Worm (Caenorhabditis elegans) whole organism, late embryonic: Measurements from ENCODE around the gene Y53F4B.21.
"Not testable (repeated sequence)": the region's sequence is repeated elsewhere in the genome, so short reads cannot be mapped to it uniquely, and the experiment has no call there.

ENCODE experiments used
- F13H6.1 ChIP-seq: sonication (generic microtip); optimal IDR thresholded peaks from 2 replicates; lab custom pipeline; 2016; ENCODE audit warnings: missing genetic modification characterization, missing compliant biosample characterization
- K02D7.2 ChIP-seq: sonication (generic microtip); optimal IDR thresholded peaks from 2 replicates; lab custom pipeline; 2017; ENCODE audit warnings: mild to moderate bottlenecking, missing genetic modification characterization, missing compliant biosample characterization
- T23F11.4 ChIP-seq: fragments of 200-800 bp; sonication (Bioruptor generic); optimal IDR thresholded peaks from 2 replicates; lab custom pipeline; 2018; ENCODE audit warnings: mild to moderate bottlenecking, missing genetic modification characterization, missing compliant biosample characterization
- Y22D7AL.16 ChIP-seq: sonication (generic microtip); optimal IDR thresholded peaks from 2 replicates; lab custom pipeline; 2016; ENCODE audit warnings: missing genetic modification characterization, missing compliant biosample characterization
- ama-1 ChIP-seq: fragments of 150-350 bp; optimal IDR thresholded peaks from 2 replicates; lab custom pipeline; 2014
- ceh-14 ChIP-seq: sonication (generic microtip); optimal IDR thresholded peaks from 2 replicates; lab custom pipeline; 2016; ENCODE audit warnings: missing genotype, missing genetic modification characterization, missing compliant biosample characterization
- ceh-18 ChIP-seq: sonication (generic microtip); optimal IDR thresholded peaks from 2 replicates; lab custom pipeline; 2016; ENCODE audit warnings: missing genetic modification characterization, missing compliant biosample characterization
- ceh-19 ChIP-seq: fragments of 200-800 bp; sonication (Bioruptor generic); optimal IDR thresholded peaks from 2 replicates; lab custom pipeline; 2018; ENCODE audit warnings: mild to moderate bottlenecking, missing genetic modification characterization, missing compliant biosample characterization
- ceh-2 ChIP-seq: sonication (generic microtip); optimal IDR thresholded peaks from 2 replicates; lab custom pipeline; 2016; ENCODE audit warnings: missing genotype, missing genetic modification characterization, missing compliant biosample characterization
- ceh-22 ChIP-seq: sonication (generic microtip); optimal IDR thresholded peaks from 2 replicates; lab custom pipeline; 2017; ENCODE audit warnings: missing biosample characterization, missing genetic modification characterization
- ceh-30 ChIP-seq: fragments of 150-350 bp; optimal IDR thresholded peaks from 2 replicates; lab custom pipeline; 2014; ENCODE audit warnings: missing biosample characterization, missing genetic modification characterization
- ceh-45 ChIP-seq: fragments of 200-800 bp; sonication (Bioruptor generic); IDR thresholded peaks from 2 replicates; pipeline ENCODE4 v1.3.6; 2022; ENCODE audit warnings: missing genetic modification reagents, missing genetic modification characterization, missing compliant biosample characterization
- ceh-6 ChIP-seq: fragments of 200-800 bp; sonication (Bioruptor generic); optimal IDR thresholded peaks from 2 replicates; lab custom pipeline; 2018; ENCODE audit warnings: mild to moderate bottlenecking, missing genetic modification characterization, missing compliant biosample characterization
- ceh-9 ChIP-seq: sonication (generic microtip); optimal IDR thresholded peaks from 2 replicates; lab custom pipeline; 2016; ENCODE audit warnings: mild to moderate bottlenecking, missing genetic modification characterization, inconsistent platforms, missing compliant biosample characterization
- dmd-4 ChIP-seq: sonication (generic microtip); optimal IDR thresholded peaks from 2 replicates; lab custom pipeline; 2016; ENCODE audit warnings: borderline replicate concordance, missing genetic modification characterization, missing compliant biosample characterization
- dve-1 ChIP-seq: sonication (generic microtip); optimal IDR thresholded peaks from 2 replicates; lab custom pipeline; 2017; ENCODE audit warnings: antibody characterized with exemption, mild to moderate bottlenecking, missing genetic modification characterization, missing compliant biosample characterization
- elt-4 ChIP-seq: sonication (generic microtip); optimal IDR thresholded peaks from 2 replicates; lab custom pipeline; 2016; ENCODE audit warnings: missing genetic modification characterization, missing compliant biosample characterization
- eyg-1 ChIP-seq: sonication (generic microtip); optimal IDR thresholded peaks from 2 replicates; lab custom pipeline; 2016; ENCODE audit warnings: missing genotype, missing genetic modification characterization, missing compliant biosample characterization
- fax-1 ChIP-seq: sonication (generic microtip); optimal IDR thresholded peaks from 2 replicates; lab custom pipeline; 2016; ENCODE audit warnings: missing genotype, missing genetic modification characterization, missing compliant biosample characterization
- fkh-10 ChIP-seq: fragments of 150-350 bp; optimal IDR thresholded peaks from 2 replicates; lab custom pipeline; 2014; ENCODE audit warnings: missing biosample characterization, missing genetic modification reagents, missing genetic modification characterization
- gmeb-2 ChIP-seq: sonication (generic microtip); optimal IDR thresholded peaks from 2 replicates; lab custom pipeline; 2016; ENCODE audit warnings: missing genetic modification characterization, inconsistent platforms, missing compliant biosample characterization
- hlh-6 ChIP-seq: sonication (generic microtip); optimal IDR thresholded peaks from 2 replicates; lab custom pipeline; 2016; ENCODE audit warnings: missing genotype, missing genetic modification characterization, missing compliant biosample characterization
- mec-3 ChIP-seq: sonication (generic microtip); optimal IDR thresholded peaks from 2 replicates; lab custom pipeline; 2016; ENCODE audit warnings: borderline replicate concordance, missing genetic modification characterization, missing compliant biosample characterization
- nhr-11 ChIP-seq: fragments of 150-350 bp; optimal IDR thresholded peaks from 2 replicates; lab custom pipeline; 2014; ENCODE audit warnings: missing biosample characterization, missing genetic modification characterization
- npax-4 ChIP-seq: sonication (generic microtip); optimal IDR thresholded peaks from 2 replicates; lab custom pipeline; 2016; ENCODE audit warnings: missing genetic modification characterization, missing compliant biosample characterization
- odd-2 ChIP-seq: sonication (generic microtip); optimal IDR thresholded peaks from 2 replicates; lab custom pipeline; 2017; ENCODE audit warnings: antibody characterized with exemption, mild to moderate bottlenecking, missing genetic modification characterization, missing compliant biosample characterization
- pag-3 ChIP-seq: sonication (generic microtip); optimal IDR thresholded peaks from 2 replicates; lab custom pipeline; 2016; ENCODE audit warnings: missing compliant biosample characterization, missing genetic modification characterization, borderline replicate concordance
- pha-2 ChIP-seq: sonication (generic microtip); optimal IDR thresholded peaks from 2 replicates; lab custom pipeline; 2017; ENCODE audit warnings: mild to moderate bottlenecking, missing genetic modification characterization, missing compliant biosample characterization
- pha-4 ChIP-seq: fragments of 150-350 bp; optimal IDR thresholded peaks from 2 replicates; lab custom pipeline; 2018; ENCODE audit warnings: missing biosample characterization, missing genetic modification reagents, missing genetic modification characterization
- sdc-2 ChIP-seq: sonication (generic microtip); optimal IDR thresholded peaks from 2 replicates; lab custom pipeline; 2016; ENCODE audit warnings: missing genotype, missing genetic modification characterization, missing compliant biosample characterization
- sox-2 ChIP-seq: fragments of 200-800 bp; sonication (Bioruptor generic); IDR thresholded peaks from 2 replicates; pipeline ENCODE4 v1.3.6; 2022; ENCODE audit warnings: missing genetic modification reagents, missing genetic modification characterization, missing compliant biosample characterization
- syd-9 ChIP-seq: sonication (generic microtip); optimal IDR thresholded peaks from 2 replicates; lab custom pipeline; 2016; ENCODE audit warnings: mild to moderate bottlenecking, missing genetic modification characterization, moderate library complexity, missing compliant biosample characterization
- tbx-7 ChIP-seq: sonication (generic microtip); optimal IDR thresholded peaks from 2 replicates; lab custom pipeline; 2016; ENCODE audit warnings: missing genotype, missing genetic modification characterization, missing compliant biosample characterization
- ttx-3 ChIP-seq: sonication (generic microtip); optimal IDR thresholded peaks from 2 replicates; lab custom pipeline; 2016; ENCODE audit warnings: missing genetic modification reagents, missing genetic modification characterization, missing compliant biosample characterization
- unc-3 ChIP-seq, 2 experiments: fragments of 200-800 bp in 1 of 2; sonication (Bioruptor generic) in 1 of 2; sonication (generic microtip) in 1 of 2; conservative IDR thresholded peaks in 1 of 2; optimal IDR thresholded peaks in 1 of 2; 2 replicates each; pipeline versions ENCODE4 v1.3.6 to Lab custom; 2016 to 2022; ENCODE audit warnings: missing compliant biosample characterization in 2 of 2, missing genetic modification characterization in 2 of 2, missing genetic modification reagents in 1 of 2
- unc-42 ChIP-seq: sonication (generic microtip); optimal IDR thresholded peaks from 2 replicates; lab custom pipeline; 2016; ENCODE audit warnings: missing genotype, missing genetic modification characterization, missing compliant biosample characterization
- unc-86 ChIP-seq: sonication (generic microtip); optimal IDR thresholded peaks from 2 replicates; lab custom pipeline; 2016; ENCODE audit warnings: missing genetic modification characterization, missing compliant biosample characterization

The Y53F4B.21 gene

DNA sequence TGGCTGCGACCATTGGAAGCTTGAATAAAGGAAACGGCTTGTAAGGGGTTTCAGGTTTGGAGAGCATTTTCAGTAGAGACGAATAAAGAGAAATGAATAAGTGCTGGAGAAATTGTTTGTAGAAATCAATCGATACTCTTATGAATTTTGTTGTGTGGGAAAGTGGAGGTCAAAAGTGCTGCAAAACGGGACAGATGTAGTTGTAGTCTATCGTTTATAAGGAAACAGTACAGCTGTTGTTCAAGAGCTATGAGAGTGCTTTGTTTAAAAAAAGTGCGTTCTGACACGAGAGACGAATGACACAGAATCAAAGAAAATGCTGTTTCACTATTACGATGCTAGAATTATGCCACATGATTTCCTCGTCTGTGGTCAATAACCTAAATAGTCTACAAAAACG lies 40.5 kb downstream of the Y53F4B.21 start, which contains the start of gene Y53F4B.62:
Gene Y53F4B.62 (minus strand): TSS at position 101 of the 400 bp plus-strand sequence.
- no peak for TF ChIP-seq gmeb-2 (tag; lab: Kevin White, UChicago)
- no peak for TF ChIP-seq ceh-14 (tag; lab: Kevin White, UChicago)
- no peak for TF ChIP-seq elt-4
- TF ChIP-seq ceh-9 (tag; lab: Kevin White, UChicago), result no peak
- no peak for TF ChIP-seq pha-2 (tag; lab: Kevin White, UChicago)
- TF ChIP-seq pha-4 (tag; lab: Kevin White, UChicago), result no peak
- no peak for TF ChIP-seq ceh-45

DNA sequence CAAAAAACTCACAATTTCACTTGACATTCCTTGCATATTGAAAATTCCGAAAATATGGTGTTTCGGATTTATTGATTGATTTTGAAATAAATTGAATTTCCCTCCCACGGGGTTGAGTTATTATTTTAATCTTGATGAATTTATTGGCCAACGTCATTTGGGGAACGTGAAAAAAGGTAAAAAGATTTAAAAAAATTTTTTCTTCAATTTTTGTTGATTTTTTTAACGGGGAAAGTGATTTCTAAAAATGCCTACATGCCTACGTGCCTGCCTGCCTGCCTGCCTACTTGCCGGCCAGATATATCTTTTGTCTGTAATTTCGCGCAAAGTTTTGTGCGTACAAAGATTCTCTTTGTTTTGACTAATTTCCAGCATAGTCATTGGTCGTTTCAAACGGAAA lies 44.4 kb downstream of the Y53F4B.21 start, which contains the start of gene Y53F4B.24:
Gene Y53F4B.24 (minus strand): TSS at position 101 of the 400 bp plus-strand sequence.
- TF ChIP-seq dmd-4 (no peak), ama-1 (no peak), ceh-9 (tag; lab: Kevin White, UChicago) (no peak), nhr-11 (no peak), ceh-19 (GFP tag; lab: Kevin White, UChicago) (no peak), pag-3 (tag; lab: Kevin White, UChicago) (no peak), ceh-22 (tag; lab: Kevin White, UChicago) (no peak), fkh-10 (GFP tag; lab: Kevin White, UChicago) (no peak), pha-2 (tag; lab: Kevin White, UChicago) (no peak), ceh-14 (tag; lab: Kevin White, UChicago) (no peak)

- TF ChIP-seq elt-4, result no peak
- no peak for TF ChIP-seq ceh-9 (tag; lab: Kevin White, UChicago)
- TF ChIP-seq dve-1, result no peak
- no peak for TF ChIP-seq T23F11.4 (GFP tag; lab: Kevin White, UChicago)
- no peak for TF ChIP-seq ceh-18 (tag; lab: Kevin White, UChicago)
- TF ChIP-seq npax-4 (tag; lab: Kevin White, UChicago), result no peak
- TF ChIP-seq ttx-3 (tag; lab: Kevin White, UChicago), result no peak
- no peak for TF ChIP-seq unc-42 (tag; lab: Kevin White, UChicago)
- no peak for TF ChIP-seq ceh-2 (tag; lab: Kevin White, UChicago)
- no peak for TF ChIP-seq mec-3
- TF ChIP-seq K02D7.2 (tag; lab: Kevin White, UChicago), result no peak
- no peak for TF ChIP-seq unc-86 (tag; lab: Kevin White, UChicago)
- TF ChIP-seq ceh-45, result no peak
Observed at ce11 chrII:15135886-15136285, 45.9 kb downstream of the Y53F4B.21 start, which contains the start of gene Y53F4B.25. Y53F4B.25 (plus strand) TSS chrII:15136186.

ce11 chrII:15140881-15141280 lies 50.9 kb downstream of the Y53F4B.21 start, which contains the start of gene Y53F4B.26:
Y53F4B.26 (minus strand) TSS chrII:15140981.
- not testable (repeated sequence) for TF ChIP-seq fax-1; sdc-2 (tag; lab: Kevin White, UChicago); sox-2 (GFP tag; lab: Robert Waterston, UW)
- TF ChIP-seq, all 69 proteins: peak for 0; not testable (repeated sequence) for 69

DNA sequence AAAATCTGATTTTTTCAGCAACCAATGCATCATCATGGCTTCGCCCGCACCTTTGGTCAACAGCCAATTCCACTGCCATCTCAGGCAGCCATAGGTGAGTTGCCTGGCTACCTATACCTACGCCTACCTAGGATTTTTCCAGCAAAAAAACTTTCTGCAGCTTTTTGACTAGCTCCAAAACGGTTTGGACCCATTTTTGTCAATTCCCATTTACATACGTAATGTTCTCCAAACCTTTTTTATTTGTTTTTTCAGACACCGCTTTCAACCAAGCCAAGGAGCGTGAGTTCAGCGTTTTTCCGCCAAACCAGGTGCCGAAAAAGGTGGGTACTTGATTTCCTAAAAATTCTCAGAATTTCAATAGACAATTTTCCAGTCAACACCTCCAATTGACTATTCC lies 53.7 kb downstream of the Y53F4B.21 start:
- no peak for TF ChIP-seq ceh-6 (GFP tag; lab: Kevin White, UChicago)
- TF ChIP-seq tbx-7 (tag; lab: Kevin White, UChicago), result no peak
- TF ChIP-seq odd-2 (tag; lab: Kevin White, UChicago), result no peak
- TF ChIP-seq ceh-30, result no peak
- no peak for TF ChIP-seq sdc-2 (tag; lab: Kevin White, UChicago)
- TF ChIP-seq eyg-1 (tag; lab: Kevin White, UChicago), result no peak
- TF ChIP-seq ttx-3 (tag; lab: Kevin White, UChicago), result no peak
- no peak for TF ChIP-seq Y22D7AL.16 (tag; lab: Kevin White, UChicago)
- no peak for TF ChIP-seq unc-3 (GFP tag; conservative IDR thresholded peaks at IDR 0.05; lab: Robert Waterston, UW)
- no peak for TF ChIP-seq unc-3 (tag; optimal IDR thresholded peaks at IDR 0.05; lab: Kevin White, UChicago)
- TF ChIP-seq nhr-11, result no peak
- TF ChIP-seq sox-2 (GFP tag; lab: Robert Waterston, UW), result no peak
- no peak for TF ChIP-seq F13H6.1
- no peak for TF ChIP-seq syd-9 (tag; lab: Kevin White, UChicago)
- TF ChIP-seq ama-1, result no peak
- no peak for TF ChIP-seq hlh-6
